Worm (Caenorhabditis elegans) whole organism, L1 larva: Measurements from ENCODE around the gene ostb-1.

Experiments
- ama-1 ChIP-seq: fragments of 150-350 bp; optimal IDR thresholded peaks from 2 replicates; lab custom pipeline; 2014
- egl-27 ChIP-seq, 2 experiments: fragments of 150-350 bp in 1 of 2; sonication (generic microtip); optimal IDR thresholded peaks; 3 replicates each; lab custom pipeline; 2017 to 2018; ENCODE audit warnings: missing biosample characterization in 2 of 2, missing genetic modification characterization in 2 of 2, missing genetic modification reagents in 2 of 2
- nhr-77 ChIP-seq: fragments of 150-350 bp; optimal IDR thresholded peaks from 2 replicates; lab custom pipeline; 2014; ENCODE audit warnings: missing biosample characterization, missing genetic modification characterization
- pag-3 ChIP-seq: sonication (generic microtip); optimal IDR thresholded peaks from 2 replicates; lab custom pipeline; 2017; ENCODE audit warnings: missing genetic modification characterization, mild to moderate bottlenecking, missing compliant biosample characterization, antibody characterized with exemption, borderline replicate concordance; ENCODE audit not compliant: insufficient read depth
- swsn-7 ChIP-seq: sonication (generic microtip); optimal IDR thresholded peaks from 2 replicates; lab custom pipeline; 2016; ENCODE audit warnings: missing genetic modification characterization, missing compliant biosample characterization
- ztf-4 ChIP-seq: fragments of 150-350 bp; optimal IDR thresholded peaks from 2 replicates; lab custom pipeline; 2014; ENCODE audit warnings: missing biosample characterization, missing genetic modification characterization

DNA sequence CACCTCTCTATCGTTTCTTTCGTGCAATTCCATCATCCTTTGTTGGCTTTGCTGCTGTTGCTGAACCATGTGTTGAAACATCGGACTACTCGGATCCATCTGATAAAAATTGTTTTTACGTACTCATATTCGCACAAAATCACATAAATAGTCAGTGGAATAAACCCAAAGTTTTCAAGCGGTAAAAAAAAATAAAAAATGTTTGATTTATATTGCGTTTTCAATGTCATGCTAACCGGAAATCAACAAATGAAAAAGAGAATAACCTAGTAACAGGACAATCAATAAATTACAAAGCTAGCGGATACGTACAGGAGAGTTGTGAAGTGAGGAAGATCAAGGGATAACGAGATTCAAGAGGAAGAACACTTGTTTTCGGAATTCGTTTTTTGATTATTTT, 9.4 kb upstream of the ostb-1 start, which contains the start of gene mdt-10:
- no peak for TF ChIP-seq ztf-4 (tag; lab: Kevin White, UChicago)
- no peak for TF ChIP-seq egl-27 (tag; optimal IDR thresholded peaks at IDR 0.05; lab: Kevin White, UChicago)
- no peak for TF ChIP-seq swsn-7
- TF ChIP-seq pag-3 (tag; lab: Kevin White, UChicago) = no peak
- no peak for TF ChIP-seq nhr-77
- no peak for TF ChIP-seq ama-1 (lab: Kevin White, UChicago)
